Worm (Caenorhabditis elegans): ENCODE measurements around the gene ttr-45.

DNA sequence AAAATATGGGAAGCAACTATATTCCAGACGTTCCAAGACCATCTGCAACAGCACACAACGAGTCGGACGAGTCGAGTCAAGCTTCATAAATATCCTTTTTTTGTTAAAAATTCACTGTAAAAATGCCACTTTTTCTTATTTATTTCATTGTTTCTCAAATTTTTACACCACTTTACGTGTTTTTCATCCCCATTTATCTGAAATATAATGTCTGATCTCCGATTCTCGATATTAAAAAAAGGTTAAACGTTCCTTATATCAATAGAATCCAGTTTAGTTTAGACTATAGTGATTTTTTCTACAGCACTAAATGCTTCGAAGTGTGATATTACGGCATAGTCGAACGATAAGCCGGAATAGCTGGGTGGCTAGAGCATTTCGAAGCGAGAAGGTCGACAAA is 49.4 kb downstream of the ttr-45 start, which contains the start of gene Y67H2A.7:
- TF ChIP-seq ets-4 (tag; optimal IDR thresholded peaks at IDR 0.05) (no peak), pqm-1 (tag; optimal IDR thresholded peaks at IDR 0.05) (no peak), pha-2 (tag; optimal IDR thresholded peaks at IDR 0.05) (no peak), fax-1 (tag; optimal IDR thresholded peaks at IDR 0.05) (no peak), tbx-7 (tag; optimal IDR thresholded peaks at IDR 0.05) (no peak)

Measured in whole organism, late embryonic.